Fruit fly (Drosophila melanogaster): Measurements from ENCODE around the gene CG13126.

The CG13126 gene

DNA sequence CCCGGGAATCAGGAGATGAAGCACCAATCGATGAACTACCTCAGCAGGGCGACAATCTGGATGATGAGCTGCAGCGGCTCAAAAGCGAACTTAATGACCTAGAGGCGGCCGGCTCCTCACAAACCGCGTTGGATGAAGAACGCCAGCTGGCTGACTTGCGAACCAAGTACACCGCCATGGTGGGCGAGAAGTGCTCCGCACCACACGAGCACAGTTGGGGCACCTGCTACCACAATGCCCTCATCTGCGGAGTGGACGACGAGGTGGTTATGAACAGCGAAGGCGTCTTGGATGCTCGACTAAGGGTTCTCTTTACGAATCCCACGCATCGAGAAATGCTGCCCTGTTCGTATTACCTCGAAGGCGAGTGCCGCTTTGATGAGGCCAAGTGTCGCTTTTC lies 715 bp upstream of the CG13126 start:
- TF ChIP-seq CG7101 (tag; optimal IDR thresholded peaks at IDR 0.05) (no peak), toe (GFP tag; optimal IDR thresholded peaks at IDR 0.05) (no peak), CG1620 (GFP tag; optimal IDR thresholded peaks at IDR 0.05) (no peak), Mnt (GFP tag; optimal IDR thresholded peaks at IDR 0.05) (no peak), cic (GFP tag; optimal IDR thresholded peaks at IDR 0.05) (no peak), cnc (optimal IDR thresholded peaks at IDR 0.05) (no peak), CG7045 (GFP tag; optimal IDR thresholded peaks at IDR 0.05) (no peak), tj (GFP tag; optimal IDR thresholded peaks at IDR 0.05) (no peak), CG5204 (GFP tag; optimal IDR thresholded peaks at IDR 0.05) (no peak), pad (GFP tag; optimal IDR thresholded peaks at IDR 0.05) (no peak), bab1 (GFP tag; optimal IDR thresholded peaks at IDR 0.05) (no peak), CG11617 (GFP tag; optimal IDR thresholded peaks at IDR 0.05) (no peak), Clk (GFP tag; optimal IDR thresholded peaks at IDR 0.05) (no peak), kay (GFP tag; ENCODE audit: borderline replicate concordance) (no peak), CG33017 (tag; optimal IDR thresholded peaks at IDR 0.05) (no peak), ovo (GFP tag; optimal IDR thresholded peaks at IDR 0.05) (no peak), Hr96 (GFP tag; optimal IDR thresholded peaks at IDR 0.05) (no peak), Crg-1 (GFP tag; optimal IDR thresholded peaks at IDR 0.05) (no peak), CG14711 (tag; optimal IDR thresholded peaks at IDR 0.05) (no peak)

DNA sequence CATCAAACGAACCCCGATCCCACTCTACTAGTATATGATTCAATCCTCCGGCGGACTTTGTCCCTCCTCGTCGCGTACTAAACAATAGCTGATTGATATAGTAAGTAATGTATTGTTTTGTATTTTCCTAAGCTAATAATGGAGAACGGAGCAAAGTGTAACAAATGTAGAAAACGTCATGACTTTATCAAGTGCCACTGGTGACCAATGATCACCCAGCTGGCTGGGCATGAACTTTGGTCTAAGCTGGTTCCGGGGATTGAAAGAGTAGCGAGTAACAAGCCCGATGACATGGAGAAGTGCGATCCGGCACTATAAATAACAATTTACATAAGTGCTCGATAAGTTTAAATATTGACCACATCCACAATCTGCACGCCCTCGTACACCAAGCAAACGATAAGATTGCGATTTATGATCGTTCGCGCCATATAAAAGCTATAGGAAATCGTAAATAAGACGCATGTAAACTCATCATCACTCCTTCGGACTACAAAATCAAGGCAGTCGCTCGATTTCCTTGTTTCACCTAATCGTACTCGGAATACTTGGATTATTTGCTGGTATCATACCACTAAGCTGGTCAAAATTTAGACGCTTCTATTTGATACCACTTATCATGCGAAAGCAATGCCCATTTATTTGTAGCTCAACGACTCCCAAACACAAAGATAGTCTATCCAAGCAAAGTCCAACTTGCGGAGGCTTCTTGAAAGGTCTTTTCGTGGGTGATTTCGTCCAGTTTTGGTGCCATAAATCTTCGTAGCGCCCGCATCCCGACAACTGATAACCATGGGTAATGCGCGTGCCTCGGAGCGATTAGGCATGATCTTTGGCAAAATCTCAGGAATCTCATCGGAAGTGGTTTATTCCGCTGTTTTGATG lies 4.6 kb downstream of the CG13126 start:
- TF ChIP-seq cic (GFP tag; optimal IDR thresholded peaks at IDR 0.05) (peak; percentile 19), CG7045 (GFP tag; optimal IDR thresholded peaks at IDR 0.05) (peak; percentile 0), CG33017 (tag; optimal IDR thresholded peaks at IDR 0.05) (no peak), Mnt (GFP tag; optimal IDR thresholded peaks at IDR 0.05) (no peak), CG1620 (GFP tag; optimal IDR thresholded peaks at IDR 0.05) (no peak), CG12768 (GFP tag; optimal IDR thresholded peaks at IDR 0.05) (peak; percentile 72)

DNA sequence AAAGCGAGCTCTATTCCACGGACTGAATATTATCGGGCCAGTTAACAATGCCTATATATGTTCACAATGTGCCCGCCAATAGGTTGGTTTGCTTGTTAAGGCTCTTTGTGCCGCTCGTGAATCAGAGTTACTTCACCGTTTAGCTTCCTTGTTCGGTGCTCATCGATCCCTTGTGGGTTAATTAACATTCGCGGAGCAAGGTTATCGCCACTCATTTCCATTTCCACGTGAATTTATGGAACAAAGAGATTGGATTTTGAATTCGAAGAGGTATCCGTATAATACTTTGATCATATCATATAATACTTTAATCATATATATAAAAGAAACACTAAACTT lies 5.5 kb downstream of the CG13126 start:
- no peak for TF ChIP-seq CG33017 (tag; optimal IDR thresholded peaks at IDR 0.05)
- TF ChIP-seq CG7045 (GFP tag; optimal IDR thresholded peaks at IDR 0.05) = no peak
- TF ChIP-seq pad (GFP tag; optimal IDR thresholded peaks at IDR 0.05) = no peak
- no peak for TF ChIP-seq Hr96 (GFP tag; optimal IDR thresholded peaks at IDR 0.05)
- no peak for TF ChIP-seq Mnt (GFP tag; optimal IDR thresholded peaks at IDR 0.05)
- no peak for TF ChIP-seq ovo (GFP tag; optimal IDR thresholded peaks at IDR 0.05)
- TF ChIP-seq CG5204 (GFP tag; optimal IDR thresholded peaks at IDR 0.05) = no peak
- TF ChIP-seq toe (GFP tag; optimal IDR thresholded peaks at IDR 0.05) = no peak
- no peak for TF ChIP-seq CG12768 (GFP tag; optimal IDR thresholded peaks at IDR 0.05)
- TF ChIP-seq cnc (optimal IDR thresholded peaks at IDR 0.05) = no peak
- TF ChIP-seq CG14711 (tag; optimal IDR thresholded peaks at IDR 0.05) = no peak
- TF ChIP-seq CG1620 (GFP tag; optimal IDR thresholded peaks at IDR 0.05) = no peak
- TF ChIP-seq bab1 (GFP tag; optimal IDR thresholded peaks at IDR 0.05) = no peak
- no peak for TF ChIP-seq kay (GFP tag; ENCODE audit: borderline replicate concordance)
- TF ChIP-seq Clk (GFP tag; optimal IDR thresholded peaks at IDR 0.05) = no peak
- TF ChIP-seq CG11617 (GFP tag; optimal IDR thresholded peaks at IDR 0.05) = no peak
- TF ChIP-seq tj (GFP tag; optimal IDR thresholded peaks at IDR 0.05) = no peak
- TF ChIP-seq Crg-1 (GFP tag; optimal IDR thresholded peaks at IDR 0.05) = no peak

DNA sequence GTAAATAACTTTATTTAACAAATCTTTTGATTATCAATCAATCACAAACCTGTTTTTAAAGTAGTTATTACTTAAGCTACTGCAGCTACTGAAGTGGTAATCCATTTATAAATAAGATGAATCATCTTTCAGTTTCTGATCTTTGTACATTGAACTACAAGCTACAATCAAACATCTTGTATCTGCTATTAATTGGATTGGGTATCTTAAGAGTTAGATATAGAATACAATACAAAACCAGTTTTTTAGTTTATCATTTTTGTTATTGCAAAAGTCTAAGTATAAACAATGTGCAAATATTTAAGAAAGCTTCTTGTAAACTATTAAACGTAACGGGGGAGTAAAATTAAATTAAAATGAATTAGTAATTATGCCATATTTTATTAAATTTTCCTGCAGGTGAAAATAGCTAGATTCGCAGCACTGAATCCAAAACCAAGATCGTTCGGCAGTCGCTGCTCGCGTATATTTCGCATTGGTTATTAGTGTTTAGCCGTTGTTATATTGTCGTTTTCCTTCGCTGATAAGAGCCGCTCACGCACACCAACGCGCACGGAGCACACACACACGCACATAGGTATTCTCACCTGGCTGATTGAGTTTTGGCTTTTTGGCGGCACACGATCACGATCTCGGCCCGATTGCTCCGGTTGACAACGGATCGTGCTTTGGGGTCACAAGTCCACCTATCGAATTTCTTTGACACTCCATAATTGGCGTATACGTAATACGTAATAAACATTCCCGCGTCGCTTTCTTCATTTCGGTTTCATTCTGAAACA lies 6.1 kb downstream of the CG13126 start:
- TF ChIP-seq pad (GFP tag; optimal IDR thresholded peaks at IDR 0.05) = no peak
- TF ChIP-seq CG12768 (GFP tag; optimal IDR thresholded peaks at IDR 0.05) = peak; percentile 68
- TF ChIP-seq cic (GFP tag; optimal IDR thresholded peaks at IDR 0.05) = peak; percentile 47

DNA sequence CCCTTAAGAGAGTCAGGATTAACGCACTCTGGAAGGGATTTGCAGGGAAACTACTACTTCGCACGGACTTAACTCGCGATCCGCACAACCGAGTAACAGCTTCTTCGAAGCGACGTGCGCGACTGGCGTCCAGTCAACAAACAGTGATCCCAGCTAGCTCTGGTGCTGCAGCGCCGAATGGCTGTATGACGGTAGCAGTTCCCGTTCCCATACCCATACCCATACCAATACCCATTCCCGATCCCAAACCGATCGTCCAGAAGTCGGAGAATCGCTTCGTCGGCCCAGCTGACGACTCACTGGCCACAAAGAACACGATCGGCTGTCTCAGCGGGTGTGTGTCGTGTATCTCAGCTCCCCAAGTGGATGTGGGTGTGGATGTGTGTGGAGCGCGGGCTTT lies 6.7 kb downstream of the CG13126 start, which contains the start of gene CG5853:
Gene CG5853, minus strand, starts transcription at position 384 of the 400 bp plus-strand sequence.
- no peak for TF ChIP-seq Crg-1 (GFP tag; optimal IDR thresholded peaks at IDR 0.05)
- no peak for TF ChIP-seq cnc (optimal IDR thresholded peaks at IDR 0.05)
- peak; percentile 25 for TF ChIP-seq tj (GFP tag; optimal IDR thresholded peaks at IDR 0.05)
- TF ChIP-seq CG7045 (GFP tag; optimal IDR thresholded peaks at IDR 0.05) = no peak
- TF ChIP-seq CG11617 (GFP tag; optimal IDR thresholded peaks at IDR 0.05) = no peak
- peak; percentile 18 for TF ChIP-seq toe (GFP tag; optimal IDR thresholded peaks at IDR 0.05)
- peak; percentile 78 for TF ChIP-seq CG12768 (GFP tag; optimal IDR thresholded peaks at IDR 0.05)
- TF ChIP-seq pad (GFP tag; optimal IDR thresholded peaks at IDR 0.05) = peak; percentile 33
- TF ChIP-seq CG7101 (tag; optimal IDR thresholded peaks at IDR 0.05) = peak; percentile 26
- peak; percentile 11 for TF ChIP-seq CG14711 (tag; optimal IDR thresholded peaks at IDR 0.05)
- TF ChIP-seq CG5204 (GFP tag; optimal IDR thresholded peaks at IDR 0.05) = no peak
- TF ChIP-seq Hr96 (GFP tag; optimal IDR thresholded peaks at IDR 0.05) = peak; percentile 46
- peak; percentile 79 for TF ChIP-seq Mnt (GFP tag; optimal IDR thresholded peaks at IDR 0.05)
- no peak for TF ChIP-seq kay (GFP tag; ENCODE audit: borderline replicate concordance)
- TF ChIP-seq Clk (GFP tag; optimal IDR thresholded peaks at IDR 0.05) = peak; percentile 25
- peak; percentile 62 for TF ChIP-seq bab1 (GFP tag; optimal IDR thresholded peaks at IDR 0.05)
- peak; percentile 79 for TF ChIP-seq cic (GFP tag; optimal IDR thresholded peaks at IDR 0.05)
- TF ChIP-seq CG1620 (GFP tag; optimal IDR thresholded peaks at IDR 0.05) = no peak
- TF ChIP-seq CG33017 (tag; optimal IDR thresholded peaks at IDR 0.05) = peak; percentile 27
- TF ChIP-seq ovo (GFP tag; optimal IDR thresholded peaks at IDR 0.05) = peak; percentile 37
